Worm (Caenorhabditis elegans) whole organism, L2 larva: ENCODE results near the gene K01D12.10.

Source experiments
- C34F6.9 ChIP-seq: fragments of 150-350 bp; optimal IDR thresholded peaks from 2 replicates; lab custom pipeline; 2014; ENCODE audit warnings: missing biosample characterization, missing genetic modification characterization
- F13H6.1 ChIP-seq: sonication (generic microtip); optimal IDR thresholded peaks from 2 replicates; lab custom pipeline; 2016; ENCODE audit warnings: missing genetic modification characterization, missing compliant biosample characterization
- R02D3.7 ChIP-seq: fragments of 150-350 bp; optimal IDR thresholded peaks from 2 replicates; lab custom pipeline; 2014; ENCODE audit warnings: missing biosample characterization, missing genetic modification characterization
- alr-1 ChIP-seq: fragments of 150-350 bp; optimal IDR thresholded peaks from 2 replicates; lab custom pipeline; 2014; ENCODE audit warnings: missing biosample characterization, missing genetic modification characterization
- aly-2 ChIP-seq: fragments of 150-350 bp; optimal IDR thresholded peaks from 2 replicates; lab custom pipeline; 2014; ENCODE audit warnings: missing biosample characterization, missing genetic modification characterization
- ama-1 ChIP-seq: fragments of 150-350 bp; optimal IDR thresholded peaks from 2 replicates; lab custom pipeline; 2018; ENCODE audit warnings: inconsistent platforms
- blmp-1 ChIP-seq: sonication (generic microtip); optimal IDR thresholded peaks from 2 replicates; lab custom pipeline; 2017; ENCODE audit warnings: missing genetic modification characterization, mild to moderate bottlenecking, missing compliant biosample characterization, antibody characterized with exemption, moderate library complexity; ENCODE audit not compliant: insufficient read depth
- ceh-16 ChIP-seq: fragments of 150-350 bp; optimal IDR thresholded peaks from 2 replicates; lab custom pipeline; 2014; ENCODE audit warnings: missing biosample characterization, missing genetic modification characterization
- crh-2 ChIP-seq: sonication (generic microtip); optimal IDR thresholded peaks from 2 replicates; lab custom pipeline; 2017; ENCODE audit warnings: missing biosample characterization, missing genetic modification characterization
- dmd-4 ChIP-seq: sonication (generic microtip); optimal IDR thresholded peaks from 2 replicates; lab custom pipeline; 2017; ENCODE audit warnings: missing biosample characterization, missing genetic modification characterization
- elt-1 ChIP-seq: fragments of 150-350 bp; optimal IDR thresholded peaks from 2 replicates; lab custom pipeline; 2014; ENCODE audit warnings: missing biosample characterization, missing genetic modification characterization
- fos-1 ChIP-seq: fragments of 150-350 bp; optimal IDR thresholded peaks from 2 replicates; lab custom pipeline; 2014; ENCODE audit warnings: missing biosample characterization, missing genetic modification characterization
- lin-11 ChIP-seq: fragments of 150-350 bp; sonication (generic microtip); optimal IDR thresholded peaks from 2 replicates; lab custom pipeline; 2014; ENCODE audit warnings: missing biosample characterization, missing genetic modification characterization, inconsistent platforms, mixed read lengths
- lin-39 ChIP-seq: fragments of 150-350 bp; optimal IDR thresholded peaks from 2 replicates; lab custom pipeline; 2014; ENCODE audit warnings: missing biosample characterization, missing genetic modification reagents, missing genetic modification characterization
- lsy-2 ChIP-seq, 2 experiments: fragments of 150-350 bp in 1 of 2; sonication (generic microtip) in 1 of 2; optimal IDR thresholded peaks; 2 replicates each; lab custom pipeline; 2014 to 2017; ENCODE audit warnings: missing biosample characterization in 2 of 2, missing genetic modification characterization in 2 of 2
- mbf-1 ChIP-seq: sonication (generic microtip); optimal IDR thresholded peaks from 2 replicates; lab custom pipeline; 2017; ENCODE audit warnings: missing biosample characterization, missing genetic modification characterization
- nhr-10 ChIP-seq: sonication (generic microtip); optimal IDR thresholded peaks from 2 replicates; lab custom pipeline; 2017; ENCODE audit warnings: missing biosample characterization, missing genetic modification characterization
- nhr-129 ChIP-seq: fragments of 150-350 bp; optimal IDR thresholded peaks from 2 replicates; lab custom pipeline; 2014; ENCODE audit warnings: missing biosample characterization, missing genetic modification characterization
- nhr-21 ChIP-seq: fragments of 150-350 bp; optimal IDR thresholded peaks from 2 replicates; lab custom pipeline; 2014; ENCODE audit warnings: missing biosample characterization, missing genetic modification characterization
- nhr-25 ChIP-seq: fragments of 150-350 bp; sonication (generic microtip); optimal IDR thresholded peaks from 3 replicates; lab custom pipeline; 2014; ENCODE audit warnings: missing biosample characterization, missing genetic modification characterization
- peb-1 ChIP-seq: fragments of 150-350 bp; optimal IDR thresholded peaks from 2 replicates; lab custom pipeline; 2014; ENCODE audit warnings: missing biosample characterization, missing genetic modification characterization
- sem-4 ChIP-seq: fragments of 150-350 bp; optimal IDR thresholded peaks from 2 replicates; lab custom pipeline; 2014; ENCODE audit warnings: missing biosample characterization, missing genetic modification reagents, missing genetic modification characterization
- sma-3 ChIP-seq: sonication (generic microtip); optimal IDR thresholded peaks from 2 replicates; lab custom pipeline; 2016; ENCODE audit warnings: missing genetic modification reagents, missing genetic modification characterization, missing compliant biosample characterization
- sma-9 ChIP-seq, 2 experiments: fragments of 150-350 bp in 1 of 2; sonication (generic microtip) in 1 of 2; optimal IDR thresholded peaks; 2 replicates each; lab custom pipeline; 2014 to 2016; ENCODE audit warnings: missing genetic modification characterization in 2 of 2, mild to moderate bottlenecking in 1 of 2, missing biosample characterization in 1 of 2, missing compliant biosample characterization in 1 of 2, missing genetic modification reagents in 1 of 2, moderate library complexity in 1 of 2
- snpc-4 ChIP-seq: fragments of 150-350 bp; optimal IDR thresholded peaks from 2 replicates; lab custom pipeline; 2014; ENCODE audit warnings: missing biosample characterization, missing genetic modification characterization
- unc-39 ChIP-seq: fragments of 150-350 bp; optimal IDR thresholded peaks from 2 replicates; lab custom pipeline; 2014; ENCODE audit warnings: missing biosample characterization, missing genetic modification characterization
- unc-55 ChIP-seq: fragments of 150-350 bp; sonication (generic microtip); optimal IDR thresholded peaks from 3 replicates; lab custom pipeline; 2014; ENCODE audit warnings: missing biosample characterization, missing genetic modification reagents, missing genetic modification characterization
- unc-62 ChIP-seq: fragments of 150-350 bp; optimal IDR thresholded peaks from 2 replicates; lab custom pipeline; 2014; ENCODE audit warnings: missing biosample characterization, missing genetic modification reagents, missing genetic modification characterization
- ztf-1 ChIP-seq: fragments of 200-800 bp; sonication (Bioruptor generic); conservative IDR thresholded peaks from 2 replicates; pipeline ENCODE4 v1.3.6; 2022; ENCODE audit warnings: missing genetic modification characterization, missing compliant biosample characterization
- ztf-4 ChIP-seq: fragments of 150-350 bp; optimal IDR thresholded peaks from 2 replicates; lab custom pipeline; 2014; ENCODE audit warnings: missing biosample characterization, missing genetic modification characterization

Gene K01D12.10

ce11 chrV:12397545-12397944 is 8.5 kb upstream of the K01D12.10 start, which contains the start of gene K01D12.5:
TSS of gene K01D12.5 (plus strand) at chrV:12397845.
- no peak for TF ChIP-seq blmp-1 (tag; lab: Kevin White, UChicago)
- no peak for TF ChIP-seq peb-1 (tag; lab: Kevin White, UChicago)
- TF ChIP-seq elt-1 (tag; lab: Kevin White, UChicago), result no peak
- TF ChIP-seq ceh-16 (tag; lab: Kevin White, UChicago), result no peak
- no peak for TF ChIP-seq alr-1 (tag; lab: Kevin White, UChicago)
- no peak for TF ChIP-seq nhr-10 (tag; lab: Kevin White, UChicago)
- TF ChIP-seq R02D3.7 (tag; lab: Kevin White, UChicago), result no peak
- no peak for TF ChIP-seq unc-55 (GFP tag; lab: Kevin White, UChicago)
- TF ChIP-seq F13H6.1 (tag; lab: Kevin White, UChicago), result no peak

- TF ChIP-seq unc-55 (GFP tag; lab: Kevin White, UChicago) (peak; percentile 54), lsy-2 (tag; optimal IDR thresholded peaks at IDR 0.05; lab: Kevin White, UChicago) (peak in 1 of 2 experiments; percentile 65), ztf-1 (no peak), R02D3.7 (tag; lab: Kevin White, UChicago) (peak; percentile 89), nhr-129 (peak; percentile 13), sem-4 (tag; lab: Kevin White, UChicago) (peak; percentile 12), alr-1 (tag; lab: Kevin White, UChicago) (no peak), aly-2 (tag; lab: Kevin White, UChicago) (no peak), sma-9 (GFP tag; optimal IDR thresholded peaks at IDR 0.05; lab: Kevin White, UChicago) (peak; percentile 61), sma-9 (tag; optimal IDR thresholded peaks at IDR 0.05; lab: Kevin White, UChicago) (no peak), C34F6.9 (tag; lab: Kevin White, UChicago) (peak; percentile 57), crh-2 (tag; lab: Kevin White, UChicago) (peak; percentile 9), unc-39 (tag; lab: Kevin White, UChicago) (no peak)
- TF ChIP-seq, all 48 proteins: peak for 8
Measured at ce11 chrV:12400677-12401236, 5.3 kb upstream of the K01D12.10 start, which contains the start of the genes K01D12.20 and miga-1. TSS of gene K01D12.20 (minus strand) at chrV:12400814. TSS of gene miga-1 (minus strand) at chrV:12400859.

- TF ChIP-seq unc-39 (tag; lab: Kevin White, UChicago) (no peak), dmd-4 (no peak), nhr-25 (tag; lab: Kevin White, UChicago) (no peak), F13H6.1 (tag; lab: Kevin White, UChicago) (no peak)
- TF ChIP-seq, all 48 proteins: peak for 0
Measured at ce11 chrV:12401383-12401782, 4.6 kb upstream of the K01D12.10 start, which contains the start of gene K01D12.7. TSS of gene K01D12.7 (minus strand) at chrV:12401483.

- TF ChIP-seq snpc-4 (tag; lab: Kevin White, UChicago) (no peak), dmd-4 (no peak), ama-1 (lab: Kevin White, UChicago) (no peak)
- TF ChIP-seq, all 48 proteins: peak for 0
Measured at ce11 chrV:12402355-12402754, 3.7 kb upstream of the K01D12.10 start, which contains the start of gene K01D12.8. TSS of gene K01D12.8 (plus strand) at chrV:12402655.

DNA sequence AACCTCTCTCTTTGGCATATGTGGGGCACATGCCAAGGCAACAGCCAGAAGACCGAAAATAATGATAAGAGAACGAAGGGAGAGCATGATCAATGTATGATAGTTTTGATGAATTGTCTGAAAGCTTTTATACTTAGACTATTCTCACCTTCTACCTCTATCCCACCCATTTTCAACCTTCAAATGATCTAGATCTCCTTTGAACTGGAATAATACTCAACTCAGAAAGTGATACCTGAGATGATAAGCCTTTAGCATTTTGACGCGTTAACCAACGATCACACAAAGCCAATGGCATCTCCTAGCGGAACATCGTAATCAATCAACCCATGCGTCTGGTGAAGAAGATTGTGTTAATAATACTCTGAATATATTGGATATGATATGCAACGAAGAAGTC is 1.5 kb upstream of the K01D12.10 start, which contains the start of gene K01D12.9:
Gene K01D12.9, minus strand, starts transcription at position 101 of the 400 bp plus-strand sequence.
- TF ChIP-seq fos-1 (no peak), sma-9 (GFP tag; optimal IDR thresholded peaks at IDR 0.05; lab: Kevin White, UChicago) (no peak), sma-9 (tag; optimal IDR thresholded peaks at IDR 0.05; lab: Kevin White, UChicago) (no peak), lin-11 (tag; lab: Kevin White, UChicago) (no peak), unc-62 (GFP tag; lab: Kevin White, UChicago) (no peak), nhr-10 (tag; lab: Kevin White, UChicago) (no peak), mbf-1 (tag; lab: Kevin White, UChicago) (no peak), lin-39 (tag; lab: Kevin White, UChicago) (no peak), nhr-21 (tag; lab: Kevin White, UChicago) (no peak), lsy-2 (tag; optimal IDR thresholded peaks at IDR 0.05; lab: Kevin White, UChicago) (no peak), C34F6.9 (tag; lab: Kevin White, UChicago) (no peak), ztf-4 (tag; lab: Kevin White, UChicago) (no peak), nhr-129 (no peak), sma-3 (GFP tag; lab: Kevin White, UChicago) (no peak)
- TF ChIP-seq, all 48 proteins: peak for 0
